Worm (Caenorhabditis elegans) whole organism, young adult: ENCODE results near the gene C13B4.1.
A peak's percentile ranks its signal among the peaks of the same experiment; 100 is the strongest.

Experiments used
- B0019.2 ChIP-seq: fragments of 200-800 bp; sonication (Bioruptor generic); conservative IDR thresholded peaks from 2 replicates; pipeline ENCODE4 v1.3.6; 2022; ENCODE audit warnings: missing genetic modification reagents, missing genetic modification characterization, missing compliant biosample characterization
- B0035.1 ChIP-seq: sonication (generic microtip); optimal IDR thresholded peaks from 2 replicates; lab custom pipeline; 2016; ENCODE audit warnings: missing genetic modification characterization, mild to moderate bottlenecking, missing compliant biosample characterization, missing genotype, missing genetic modification reagents
- B0336.3 ChIP-seq: fragments of 200-800 bp; sonication (Bioruptor generic); IDR thresholded peaks from 2 replicates; pipeline ENCODE4 v1.3.6; 2022; ENCODE audit warnings: missing genetic modification characterization, missing compliant biosample characterization
- D2030.7 ChIP-seq: fragments of 200-800 bp; sonication (Bioruptor generic); IDR thresholded peaks from 2 replicates; pipeline ENCODE4 v1.3.6; 2022; ENCODE audit warnings: missing genetic modification reagents, missing genetic modification characterization, missing compliant biosample characterization
- K11D2.4 ChIP-seq: fragments of 200-800 bp; sonication (Bioruptor generic); IDR thresholded peaks from 2 replicates; pipeline ENCODE4 v1.3.6; 2022; ENCODE audit warnings: missing genetic modification reagents, missing genetic modification characterization, missing compliant biosample characterization
- aptf-2 ChIP-seq: fragments of 200-800 bp; sonication (Bioruptor generic); conservative IDR thresholded peaks from 2 replicates; pipeline ENCODE4 v1.3.6; 2022; ENCODE audit warnings: missing genetic modification reagents, missing genetic modification characterization, missing compliant biosample characterization
- attf-3 ChIP-seq: fragments of 200-800 bp; sonication (Bioruptor generic); conservative IDR thresholded peaks from 2 replicates; pipeline ENCODE4 v1.3.6; 2022; ENCODE audit warnings: missing genetic modification reagents, missing genetic modification characterization, missing compliant biosample characterization
- bed-1 ChIP-seq: fragments of 200-800 bp; sonication (Bioruptor generic); IDR thresholded peaks from 2 replicates; pipeline ENCODE4 v1.3.6; 2022; ENCODE audit warnings: missing genetic modification reagents, missing genetic modification characterization, missing compliant biosample characterization
- ccch-3 ChIP-seq: fragments of 200-800 bp; sonication (Bioruptor generic); optimal IDR thresholded peaks from 2 replicates; lab custom pipeline; 2018; ENCODE audit warnings: mild to moderate bottlenecking, missing genetic modification characterization, missing compliant biosample characterization
- ceh-100 ChIP-seq: fragments of 200-800 bp; sonication (Bioruptor generic); IDR thresholded peaks from 2 replicates; pipeline ENCODE4 v1.3.6; 2022; ENCODE audit warnings: missing genetic modification reagents, missing genetic modification characterization, missing compliant biosample characterization
- ceh-27 ChIP-seq: fragments of 200-800 bp; sonication (Bioruptor generic); optimal IDR thresholded peaks from 2 replicates; lab custom pipeline; 2018; ENCODE audit warnings: mild to moderate bottlenecking, missing genetic modification characterization, moderate library complexity, missing compliant biosample characterization
- chd-7 ChIP-seq: sonication (generic microtip); optimal IDR thresholded peaks from 2 replicates; lab custom pipeline; 2016; ENCODE audit warnings: mild to moderate bottlenecking, missing genetic modification characterization, moderate library complexity, missing compliant biosample characterization
- egl-18 ChIP-seq: fragments of 200-800 bp; sonication (Bioruptor generic); IDR thresholded peaks from 2 replicates; pipeline ENCODE4 v1.3.6; 2022; ENCODE audit warnings: missing genetic modification reagents, missing genetic modification characterization, missing compliant biosample characterization
- gei-17 ChIP-seq: fragments of 200-800 bp; sonication (Bioruptor generic); optimal IDR thresholded peaks from 2 replicates; lab custom pipeline; 2018; ENCODE audit warnings: mild to moderate bottlenecking, missing genetic modification characterization, missing compliant biosample characterization
- hlh-12 ChIP-seq: sonication (generic microtip); optimal IDR thresholded peaks from 2 replicates; lab custom pipeline; 2016; ENCODE audit warnings: missing genetic modification characterization, missing compliant biosample characterization
- hmg-1.2 ChIP-seq: fragments of 200-800 bp; sonication (Bioruptor generic); IDR thresholded peaks from 2 replicates; pipeline ENCODE4 v1.3.6; 2022; ENCODE audit warnings: missing genetic modification reagents, missing genetic modification characterization, missing compliant biosample characterization
- hmg-20 ChIP-seq: fragments of 200-800 bp; sonication (Bioruptor generic); IDR thresholded peaks from 2 replicates; pipeline ENCODE4 v1.3.6; 2022; ENCODE audit warnings: missing genetic modification reagents, missing genetic modification characterization, missing compliant biosample characterization
- hrde-1 ChIP-seq: sonication (generic microtip); optimal IDR thresholded peaks from 2 replicates; lab custom pipeline; 2016; ENCODE audit warnings: missing genetic modification characterization, mild to moderate bottlenecking, missing compliant biosample characterization, moderate library complexity, missing genotype, missing genetic modification reagents, borderline replicate concordance
- let-526 ChIP-seq: fragments of 200-800 bp; sonication (Bioruptor generic); IDR thresholded peaks from 2 replicates; pipeline ENCODE4 v1.3.6; 2022; ENCODE audit warnings: missing genetic modification reagents, missing genetic modification characterization, missing compliant biosample characterization
- lin-40 ChIP-seq: sonication (generic microtip); optimal IDR thresholded peaks from 2 replicates; lab custom pipeline; 2016; ENCODE audit warnings: missing genetic modification characterization, mild to moderate bottlenecking, missing compliant biosample characterization, missing genotype, missing genetic modification reagents
- lir-1 ChIP-seq: fragments of 200-800 bp; sonication (Bioruptor generic); conservative IDR thresholded peaks from 2 replicates; pipeline ENCODE4 v1.3.6; 2022; ENCODE audit warnings: missing genetic modification reagents, missing genetic modification characterization, missing compliant biosample characterization
- madf-3 ChIP-seq: fragments of 200-800 bp; sonication (Bioruptor generic); IDR thresholded peaks from 2 replicates; pipeline ENCODE4 v1.3.6; 2022; ENCODE audit warnings: missing genetic modification reagents, missing genetic modification characterization, missing compliant biosample characterization
- mxl-1 ChIP-seq: sonication (generic microtip); optimal IDR thresholded peaks from 2 replicates; lab custom pipeline; 2016; ENCODE audit warnings: missing genetic modification characterization, missing compliant biosample characterization
- nhr-27 ChIP-seq: fragments of 200-800 bp; sonication (Bioruptor generic); optimal IDR thresholded peaks from 2 replicates; lab custom pipeline; 2018; ENCODE audit warnings: mild to moderate bottlenecking, missing genetic modification characterization, moderate library complexity, missing compliant biosample characterization
- rec-8 ChIP-seq, 2 experiments: sonication (generic microtip); optimal IDR thresholded peaks; 2 replicates each; lab custom pipeline; 2016; ENCODE audit warnings: mild to moderate bottlenecking in 2 of 2, missing genetic modification characterization in 2 of 2, missing genetic modification reagents in 2 of 2, missing genotype in 2 of 2, missing biosample characterization in 1 of 2, missing compliant biosample characterization in 1 of 2, moderate library complexity in 1 of 2
- repo-1 ChIP-seq: sonication (generic microtip); optimal IDR thresholded peaks from 2 replicates; lab custom pipeline; 2017; ENCODE audit warnings: mild to moderate bottlenecking, missing genetic modification characterization, missing compliant biosample characterization
- snpc-1.1 ChIP-seq: sonication (generic microtip); optimal IDR thresholded peaks from 2 replicates; lab custom pipeline; 2017; ENCODE audit warnings: missing genetic modification characterization, mild to moderate bottlenecking, missing compliant biosample characterization, antibody characterized with exemption, moderate library complexity, missing genotype, missing genetic modification reagents; ENCODE audit not compliant: insufficient read depth
- snpc-1.3 ChIP-seq: sonication (generic microtip); optimal IDR thresholded peaks from 2 replicates; lab custom pipeline; 2017; ENCODE audit warnings: missing genetic modification characterization, mild to moderate bottlenecking, missing compliant biosample characterization, antibody characterized with exemption, moderate library complexity, missing genotype, missing genetic modification reagents; ENCODE audit not compliant: insufficient read depth
- unc-62 ChIP-seq: fragments of 150-350 bp; optimal IDR thresholded peaks from 2 replicates; lab custom pipeline; 2014; ENCODE audit warnings: missing biosample characterization, missing genetic modification reagents, missing genetic modification characterization
- xnd-1 ChIP-seq: sonication (generic microtip); optimal IDR thresholded peaks from 2 replicates; lab custom pipeline; 2016; ENCODE audit warnings: missing genotype, missing genetic modification reagents, missing genetic modification characterization, missing compliant biosample characterization
- ztf-22 ChIP-seq: fragments of 200-800 bp; sonication (Bioruptor generic); optimal IDR thresholded peaks from 2 replicates; lab custom pipeline; 2018; ENCODE audit warnings: mild to moderate bottlenecking, missing genetic modification characterization, moderate library complexity, missing compliant biosample characterization
- ztf-3 ChIP-seq: fragments of 200-800 bp; sonication (Bioruptor generic); optimal IDR thresholded peaks from 2 replicates; lab custom pipeline; 2018; ENCODE audit warnings: mild to moderate bottlenecking, missing genetic modification characterization, missing compliant biosample characterization

C13B4.1 gene

ce11 chrII:14437922-14438458 is 41.4 kb downstream of the C13B4.1 start, which contains the start of gene K04B12.2 (continued):
- no peak for TF ChIP-seq hrde-1
- no peak for TF ChIP-seq rec-8 (tag; optimal IDR thresholded peaks at IDR 0.05; lab: Kevin White, UChicago)
- TF ChIP-seq hlh-12 (tag; lab: Kevin White, UChicago), result no peak
- TF ChIP-seq hmg-1.2 (GFP tag; lab: Robert Waterston, UW), result peak; percentile 78
- TF ChIP-seq, all 124 proteins: peak for 27

DNA sequence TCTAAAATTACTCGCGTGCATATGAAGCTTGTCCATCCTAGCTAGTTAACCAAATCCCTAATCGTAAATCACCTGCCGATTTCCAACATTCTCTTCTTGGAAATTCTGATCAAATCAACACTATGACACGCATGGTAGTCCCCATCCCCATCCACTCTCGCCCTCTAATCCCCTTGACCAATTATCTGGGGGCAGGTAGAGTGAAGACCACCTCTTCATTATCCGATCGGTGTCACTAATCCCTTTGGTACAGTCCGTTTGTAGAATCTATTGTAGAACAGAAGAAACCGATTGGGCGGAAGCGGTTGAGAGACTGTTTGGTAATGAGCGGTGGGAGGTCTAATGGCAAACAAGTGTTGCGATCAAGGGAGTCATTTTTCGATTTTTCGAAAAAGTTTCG is 42.3 kb downstream of the C13B4.1 start:
- no peak for TF ChIP-seq attf-3 (GFP tag; lab: Robert Waterston, UW)
- TF ChIP-seq xnd-1 (tag; lab: Kevin White, UChicago), result no peak
- TF ChIP-seq ztf-3, result no peak
- TF ChIP-seq K11D2.4 (GFP tag; lab: Robert Waterston, UW), result no peak
- TF ChIP-seq, all 124 proteins: peak for 0

DNA sequence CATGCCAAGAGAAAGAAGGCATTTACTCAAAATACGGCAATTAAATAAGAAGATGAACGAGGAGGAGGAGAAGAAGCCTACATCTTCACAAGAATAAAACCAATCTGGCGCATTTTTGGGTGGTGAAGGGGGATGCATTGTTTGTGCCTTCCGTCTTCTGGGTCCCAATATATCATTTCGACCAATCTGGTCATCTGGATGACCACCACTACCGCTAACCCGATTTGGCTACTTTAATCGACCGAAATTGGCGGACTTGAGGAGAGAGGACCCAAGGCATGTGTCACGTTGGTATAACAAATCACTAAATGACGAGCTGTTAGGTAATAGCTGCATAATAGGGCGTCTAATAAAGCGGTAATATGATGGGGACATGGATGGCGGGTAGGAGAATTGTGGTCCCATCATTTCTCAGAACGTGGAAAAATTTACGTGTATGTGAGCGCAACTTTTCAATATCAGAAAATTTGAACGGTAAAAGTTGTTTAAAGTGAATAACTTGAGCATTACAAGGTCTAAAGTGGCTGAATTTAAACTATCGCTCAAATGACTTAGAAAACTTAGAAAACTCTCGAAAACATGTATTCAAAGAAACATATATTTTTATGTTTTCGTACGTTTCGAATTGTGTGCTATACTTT is 45.6 kb downstream of the C13B4.1 start:
- peak; percentile 8 for TF ChIP-seq chd-7 (tag; lab: Kevin White, UChicago)
- no peak for TF ChIP-seq unc-62 (GFP tag; lab: Kevin White, UChicago)

ce11 chrII:14432100-14432499 is 47.3 kb downstream of the C13B4.1 start:
- TF ChIP-seq snpc-1.1 (tag; lab: Kevin White, UChicago), result no peak
- no peak for TF ChIP-seq nhr-27 (tag; lab: Kevin White, UChicago)
- no peak for TF ChIP-seq let-526 (GFP tag; lab: Robert Waterston, UW)

- TF ChIP-seq ceh-27 (GFP tag; lab: Kevin White, UChicago) (no peak), snpc-1.3 (tag; lab: Kevin White, UChicago) (no peak), ccch-3 (GFP tag; lab: Kevin White, UChicago) (no peak), B0019.2 (GFP tag; lab: Robert Waterston, UW) (no peak), ztf-22 (GFP tag; lab: Kevin White, UChicago) (no peak), madf-3 (no peak), egl-18 (no peak)
Observed at ce11 chrII:14428834-14429233, 50.6 kb downstream of the C13B4.1 start.

DNA sequence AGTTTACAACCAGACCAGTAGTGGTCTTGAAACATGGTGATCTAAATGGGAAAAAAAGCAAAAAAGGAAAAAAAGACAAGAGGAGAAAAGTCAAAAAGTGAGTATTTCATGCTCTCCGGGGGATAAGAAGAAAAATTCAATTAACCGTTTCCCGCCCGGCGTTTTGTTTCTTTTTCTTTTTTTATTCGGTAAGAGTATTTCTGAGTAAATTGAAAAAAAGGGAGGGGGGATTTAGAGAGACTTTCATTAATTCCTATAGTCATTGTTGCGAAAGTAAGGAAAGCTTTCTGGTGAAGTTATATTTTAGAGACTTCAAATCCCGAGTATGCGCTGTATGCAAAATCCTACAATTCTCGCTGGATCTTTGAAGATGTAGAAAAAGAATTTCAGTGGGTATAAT is 51.7 kb downstream of the C13B4.1 start:
- TF ChIP-seq B0035.1, result no peak
- no peak for TF ChIP-seq lin-40 (tag; lab: Kevin White, UChicago)
- no peak for TF ChIP-seq bed-1 (GFP tag; lab: Robert Waterston, UW)
- TF ChIP-seq gei-17, result no peak
- TF ChIP-seq hmg-20, result no peak
- no peak for TF ChIP-seq mxl-1 (tag; lab: Kevin White, UChicago)
- TF ChIP-seq ceh-100 (GFP tag; lab: Robert Waterston, UW), result no peak
- TF ChIP-seq repo-1, result no peak
- no peak for TF ChIP-seq lir-1 (GFP tag; lab: Robert Waterston, UW)
- no peak for TF ChIP-seq aptf-2 (GFP tag; lab: Robert Waterston, UW)
- TF ChIP-seq D2030.7 (GFP tag; lab: Robert Waterston, UW), result no peak
- TF ChIP-seq B0336.3 (GFP tag; lab: Robert Waterston, UW), result no peak
